Fruit fly (Drosophila melanogaster) whole organism: Measurements from ENCODE around the gene CG4629.

Experiments
- CG8478 ChIP-seq: fragments of >200 bp; optimal IDR thresholded peaks from 2 replicates; lab custom pipeline; 2018; ENCODE audit warnings: inconsistent platforms
- Dll ChIP-seq: fragments of >200 bp; optimal IDR thresholded peaks from 2 replicates; lab custom pipeline; 2017
- EcR ChIP-seq, 2 experiments: fragments of >200 bp; optimal IDR thresholded peaks; 2 replicates each; lab custom pipeline; 2017; ENCODE audit warnings: missing biosample characterization in 2 of 2, missing genetic modification characterization in 2 of 2, missing genetic modification reagents in 2 of 2
- pan ChIP-seq: fragments of >200 bp; optimal IDR thresholded peaks from 2 replicates; lab custom pipeline; 2017
- usp ChIP-seq: fragments of >200 bp; optimal IDR thresholded peaks from 2 replicates; lab custom pipeline; 2017; ENCODE audit warnings: missing biosample characterization, missing genetic modification characterization, mixed read lengths

DNA sequence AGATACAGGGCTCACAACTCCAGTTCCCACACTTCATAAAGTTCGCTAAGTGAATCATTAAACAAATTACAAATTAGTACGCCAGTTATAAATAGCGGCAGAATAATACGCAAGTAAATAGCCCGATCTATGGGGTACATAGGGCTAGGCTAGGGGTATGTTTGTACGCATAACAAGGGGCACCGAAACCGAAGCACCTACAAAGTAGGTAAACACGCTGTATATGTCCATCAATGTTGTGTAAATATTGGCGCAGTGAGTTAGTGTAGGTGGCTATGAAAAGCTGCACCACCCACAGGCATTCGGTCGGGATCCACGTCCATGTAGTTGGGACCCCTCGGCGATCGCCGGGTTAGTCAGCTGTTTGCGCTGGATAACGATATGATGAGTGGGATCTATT is 30.1 kb downstream of the CG4629 start:
- no peak for TF ChIP-seq pan (lab: Kevin White, UChicago)
- TF ChIP-seq EcR (GFP tag; optimal IDR thresholded peaks at IDR 0.05; lab: Kevin White, UChicago), result no peak
- no peak for TF ChIP-seq Dll (lab: Kevin White, UChicago)
- no peak for TF ChIP-seq usp (GFP tag; lab: Kevin White, UChicago)
- no peak for TF ChIP-seq CG8478 (lab: Kevin White, UChicago)
